Worm (Caenorhabditis elegans): ENCODE measurements around the gene exos-9.

Gene exos-9

DNA sequence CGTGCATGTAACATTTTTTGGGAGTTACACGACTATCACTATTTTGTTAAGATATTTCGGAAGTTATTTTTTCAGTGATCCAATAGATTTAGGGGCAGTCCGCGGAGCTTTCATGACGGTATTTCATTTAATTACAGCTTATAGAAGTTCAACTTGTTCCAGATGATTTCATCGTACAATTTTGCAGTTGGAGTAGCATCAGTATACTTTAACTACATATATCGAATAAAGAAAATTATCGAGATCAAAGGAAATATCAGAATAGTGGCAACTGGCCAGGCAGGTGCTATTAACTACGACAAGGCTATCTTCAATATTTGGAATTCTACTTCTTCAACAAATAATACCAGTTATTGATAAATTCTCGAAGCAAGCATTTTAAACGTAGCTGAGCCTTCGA is 19.4 kb downstream of the exos-9 start (continued):
- TF ChIP-seq ztf-3 (GFP tag; optimal IDR thresholded peaks at IDR 0.05) = no peak
- TF ChIP-seq unc-130 (GFP tag; optimal IDR thresholded peaks at IDR 0.05) = no peak
- no peak for TF ChIP-seq ztf-25 (GFP tag; IDR thresholded peaks at IDR 0.05)
- TF ChIP-seq nfyb-1 (GFP tag; IDR thresholded peaks at IDR 0.05) = peak; percentile 50; the same call in 1 of the 2 replicates
- TF ChIP-seq somi-1 (GFP tag; optimal IDR thresholded peaks at IDR 0.05) = no peak
- no peak for TF ChIP-seq zim-3 (tag; optimal IDR thresholded peaks at IDR 0.05)
- TF ChIP-seq die-1 (tag; optimal IDR thresholded peaks at IDR 0.05) = peak; percentile 3
- TF ChIP-seq mes-4 (tag; optimal IDR thresholded peaks at IDR 0.05) = no peak
- no peak for TF ChIP-seq hlh-12 (tag; optimal IDR thresholded peaks at IDR 0.05)
- no peak for TF ChIP-seq B0261.1 (tag; optimal IDR thresholded peaks at IDR 0.05)
- no peak for TF ChIP-seq hmg-20 (GFP tag; IDR thresholded peaks at IDR 0.05)
- no peak for TF ChIP-seq ets-4 (GFP tag; optimal IDR thresholded peaks at IDR 0.05)
- peak; percentile 59; the same call in 1 of the 2 replicates for TF ChIP-seq F39B2.1 (GFP tag; IDR thresholded peaks at IDR 0.05)
- TF ChIP-seq mel-28 (tag; optimal IDR thresholded peaks at IDR 0.05; ENCODE audit: borderline replicate concordance) = no peak
- no peak for TF ChIP-seq dpff-1 (tag; optimal IDR thresholded peaks at IDR 0.05)
- TF ChIP-seq ceh-79 (tag; optimal IDR thresholded peaks at IDR 0.05) = no peak
- peak; percentile 71 for TF ChIP-seq athp-1 (tag; optimal IDR thresholded peaks at IDR 0.05)
- no peak for TF ChIP-seq zfh-2 (GFP tag; conservative IDR thresholded peaks at IDR 0.05)
- no peak for TF ChIP-seq lin-35 (GFP tag; optimal IDR thresholded peaks at IDR 0.05)
- no peak for TF ChIP-seq him-1 (tag; optimal IDR thresholded peaks at IDR 0.05)
- 0 out of 2 replicates have a peak, but pooled peaks have one; percentile 54 for TF ChIP-seq nfya-2 (GFP tag; IDR thresholded peaks at IDR 0.05)
- peak; percentile 86 for TF ChIP-seq ekl-4 (GFP tag; IDR thresholded peaks at IDR 0.05)
- no peak for TF ChIP-seq ztf-28 (GFP tag; IDR thresholded peaks at IDR 0.05)
- no peak for TF ChIP-seq F57C9.4 (tag; optimal IDR thresholded peaks at IDR 0.05)
- TF ChIP-seq ccch-3 (GFP tag; optimal IDR thresholded peaks at IDR 0.05) = no peak
- TF ChIP-seq rpc-1 (optimal IDR thresholded peaks at IDR 0.05) = no peak
- TF ChIP-seq rpc-1 (tag; optimal IDR thresholded peaks at IDR 0.05) = no peak
- no peak for TF ChIP-seq F55B11.4 (tag; optimal IDR thresholded peaks at IDR 0.05; ENCODE audit: borderline replicate concordance, insufficient read depth)
- no peak for TF ChIP-seq ceh-58 (GFP tag; IDR thresholded peaks at IDR 0.05)
- no peak for TF ChIP-seq cebp-1 (GFP tag; IDR thresholded peaks at IDR 0.05)
- peak; percentile 54 for TF ChIP-seq cebp-1 (tag; optimal IDR thresholded peaks at IDR 0.05)
- TF ChIP-seq C17E4.6 (GFP tag; IDR thresholded peaks at IDR 0.05) = no peak
- peak; percentile 11 for TF ChIP-seq snpc-1.3 (tag; optimal IDR thresholded peaks at IDR 0.05; ENCODE audit: insufficient read depth)
- no peak for TF ChIP-seq attf-5 (GFP tag; optimal IDR thresholded peaks at IDR 0.05)
- no peak for TF ChIP-seq sptf-2 (GFP tag; optimal IDR thresholded peaks at IDR 0.05)
- TF ChIP-seq nhr-179 (tag; optimal IDR thresholded peaks at IDR 0.05) = no peak
- no peak for TF ChIP-seq snpc-4 (GFP tag; optimal IDR thresholded peaks at IDR 0.05)
- peak in 1 of 4 experiments; percentile 26 for TF ChIP-seq snpc-4 (tag; optimal IDR thresholded peaks at IDR 0.05)
- no peak for TF ChIP-seq rcor-1 (GFP tag; IDR thresholded peaks at IDR 0.05)
- no peak for TF ChIP-seq efl-1 (GFP tag; optimal IDR thresholded peaks at IDR 0.05)
- TF ChIP-seq F10E7.11 (tag; optimal IDR thresholded peaks at IDR 0.05) = no peak
- TF ChIP-seq ZK185.1 (tag; optimal IDR thresholded peaks at IDR 0.05; ENCODE audit: poor library complexity, severe bottlenecking) = no peak
- peak; percentile 66 for TF ChIP-seq tlf-1 (GFP tag; optimal IDR thresholded peaks at IDR 0.05)
- peak; percentile 8 for TF ChIP-seq F52B5.7 (tag; optimal IDR thresholded peaks at IDR 0.05)
- TF ChIP-seq dox-1 (GFP tag; IDR thresholded peaks at IDR 0.05) = no peak
- no peak for TF ChIP-seq Y53F4B.3 (GFP tag; IDR thresholded peaks at IDR 0.05)
- no peak for TF ChIP-seq Y67H2A.10 (GFP tag; conservative IDR thresholded peaks at IDR 0.05)
- TF ChIP-seq madf-10 (tag; optimal IDR thresholded peaks at IDR 0.05) = no peak
- TF ChIP-seq lsy-27 (tag; optimal IDR thresholded peaks at IDR 0.05; ENCODE audit: borderline replicate concordance, insufficient read depth) = no peak
- no peak for TF ChIP-seq egrh-3 (GFP tag; IDR thresholded peaks at IDR 0.05)
